Worm (Caenorhabditis elegans) whole organism, early embryonic: Measurements from ENCODE around the gene nlp-3.

Experiments used
- B0310.2 ChIP-seq: sonication (generic microtip); optimal IDR thresholded peaks from 2 replicates; lab custom pipeline; 2016; ENCODE audit warnings: mild to moderate bottlenecking, missing genetic modification characterization, missing compliant biosample characterization
- ama-1 ChIP-seq: fragments of 150-350 bp; optimal IDR thresholded peaks from 2 replicates; lab custom pipeline; 2014
- flt-1 ChIP-seq: fragments of 200-800 bp; sonication (Bioruptor generic); IDR thresholded peaks from 2 replicates; pipeline ENCODE4 v1.3.6; 2022; ENCODE audit warnings: missing genetic modification characterization, missing compliant biosample characterization
- hmbx-1 ChIP-seq: sonication (generic microtip); optimal IDR thresholded peaks from 2 replicates; lab custom pipeline; 2016; ENCODE audit warnings: mild to moderate bottlenecking, missing genetic modification characterization, missing compliant biosample characterization
- hmg-4 ChIP-seq: fragments of 200-800 bp; sonication (Bioruptor generic); optimal IDR thresholded peaks from 2 replicates; lab custom pipeline; 2018; ENCODE audit warnings: mild to moderate bottlenecking, missing genetic modification characterization, missing compliant biosample characterization
- sea-1 ChIP-seq: fragments of 200-800 bp; sonication (Bioruptor generic); conservative IDR thresholded peaks from 2 replicates; pipeline ENCODE4 v1.3.6; 2022; ENCODE audit warnings: missing genetic modification characterization, missing compliant biosample characterization
- tbx-11 ChIP-seq: fragments of 200-800 bp; sonication (Bioruptor generic); IDR thresholded peaks from 2 replicates; pipeline ENCODE4 v1.3.6; 2022; ENCODE audit warnings: missing genetic modification characterization, missing compliant biosample characterization

- no peak for TF ChIP-seq B0310.2 (tag; lab: Kevin White, UChicago)
- no peak for TF ChIP-seq hmg-4 (GFP tag; lab: Kevin White, UChicago)
- TF ChIP-seq tbx-11 (GFP tag; lab: Robert Waterston, UW) = no peak
- no peak for TF ChIP-seq sea-1 (GFP tag; lab: Robert Waterston, UW)
- no peak for TF ChIP-seq ama-1 (lab: Kevin White, UChicago)
- TF ChIP-seq flt-1 = no peak
- TF ChIP-seq hmbx-1 (tag; lab: Kevin White, UChicago) = no peak
Observed at ce11 chrX:13178347-13178746, at the start of gene nlp-3.
